Fruit fly (Drosophila melanogaster): ENCODE measurements around the gene CG42374.

Gene CG42374

dm6 chr3L:19216377-19216776, 47.2 kb upstream of the CG42374 start (continued):
- TF ChIP-seq aop (GFP tag; IDR thresholded peaks at IDR 0.05): no peak
- peak; percentile 2 for TF ChIP-seq kah (GFP tag; optimal IDR thresholded peaks at IDR 0.05)
- TF ChIP-seq unc-4 (GFP tag; IDR thresholded peaks at IDR 0.05; ENCODE audit: partially characterized antibody): no peak
- peak; percentile 67 for TF ChIP-seq PHDP (tag; optimal IDR thresholded peaks at IDR 0.05)
- no peak for TF ChIP-seq trem (tag; optimal IDR thresholded peaks at IDR 0.05)
- TF ChIP-seq BtbVII (GFP tag; optimal IDR thresholded peaks at IDR 0.05): peak; percentile 20
- no peak for TF ChIP-seq CG13775 (GFP tag; optimal IDR thresholded peaks at IDR 0.05)
- TF ChIP-seq klu (GFP tag; IDR thresholded peaks at IDR 0.05): no peak
- TF ChIP-seq CG2120 (GFP tag; optimal IDR thresholded peaks at IDR 0.05): peak; percentile 40
- no peak for TF ChIP-seq CG2889 (GFP tag; IDR thresholded peaks at IDR 0.05)
- no peak for TF ChIP-seq chm (GFP tag; IDR thresholded peaks at IDR 0.05)
- TF ChIP-seq CG32767 (GFP tag; IDR thresholded peaks at IDR 0.05): no peak
- peak; percentile 54 for TF ChIP-seq CG1603 (tag; optimal IDR thresholded peaks at IDR 0.05)
- peak; percentile 40 for TF ChIP-seq ind (GFP tag; optimal IDR thresholded peaks at IDR 0.05)
- peak; percentile 35 for TF ChIP-seq CG30403 (GFP tag; optimal IDR thresholded peaks at IDR 0.05)
- TF ChIP-seq fd96Cb (tag; optimal IDR thresholded peaks at IDR 0.05): peak; percentile 27
- no peak for TF ChIP-seq CG14860 (GFP tag; IDR thresholded peaks at IDR 0.05; ENCODE audit: partially characterized antibody)
- peak; percentile 51 for TF ChIP-seq CG8924 (tag; optimal IDR thresholded peaks at IDR 0.05)
- no peak for TF ChIP-seq sc (optimal IDR thresholded peaks at IDR 0.05)
- TF ChIP-seq sc (GFP tag; optimal IDR thresholded peaks at IDR 0.05): no peak
- TF ChIP-seq CG16863 (GFP tag; optimal IDR thresholded peaks at IDR 0.05): no peak

DNA sequence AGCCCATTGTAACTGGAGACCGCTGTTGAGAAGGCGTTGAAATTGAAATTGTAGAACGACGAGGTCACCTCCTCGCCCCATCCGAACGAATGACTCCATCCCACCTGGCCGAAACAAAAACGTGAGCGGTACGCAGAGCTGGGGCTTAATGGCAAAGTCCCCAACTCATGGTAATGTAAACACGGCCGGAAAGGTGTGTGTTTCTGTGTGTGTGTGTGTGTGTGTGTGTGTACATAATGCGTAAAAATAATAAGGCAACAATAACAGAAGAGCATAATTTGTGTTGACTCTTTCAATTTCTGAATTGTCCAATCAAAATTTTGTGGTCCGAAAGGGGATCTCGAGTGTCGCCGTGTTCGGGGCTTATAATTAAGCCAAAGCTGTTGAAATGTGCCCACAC, 42.1 kb upstream of the CG42374 start:
- TF ChIP-seq Atf6 (GFP tag; IDR thresholded peaks at IDR 0.05) (0 out of 2 replicates have a peak, but pooled peaks have one; percentile 11), B-H1 (GFP tag; IDR thresholded peaks at IDR 0.05) (no peak), CG10366 (GFP tag; IDR thresholded peaks at IDR 0.05) (no peak), Awh (GFP tag; IDR thresholded peaks at IDR 0.05) (peak; percentile 51; the same call in 1 of the 2 replicates), insv (GFP tag; optimal IDR thresholded peaks at IDR 0.05) (no peak), CG2120 (GFP tag; optimal IDR thresholded peaks at IDR 0.05) (no peak), CG17568 (GFP tag; optimal IDR thresholded peaks at IDR 0.05) (no peak), ci (GFP tag; IDR thresholded peaks at IDR 0.05) (0 out of 3 replicates have a peak, but pooled peaks have one; percentile 21), CG9932 (GFP tag; IDR thresholded peaks at IDR 0.05) (peak; percentile 10; the same call in 1 of the 2 replicates), CG13775 (GFP tag; optimal IDR thresholded peaks at IDR 0.05) (no peak), bigmax (GFP tag; optimal IDR thresholded peaks at IDR 0.05) (no peak), CG4404 (GFP tag; IDR thresholded peaks at IDR 0.05) (no peak), CG9817 (tag; optimal IDR thresholded peaks at IDR 0.05) (no peak), Hr78 (GFP tag; optimal IDR thresholded peaks at IDR 0.05) (no peak), chinmo (GFP tag; IDR thresholded peaks at IDR 0.05; ENCODE audit: partially characterized antibody) (0 out of 4 replicates have a peak, but pooled peaks have one; percentile 45), chn (GFP tag; optimal IDR thresholded peaks at IDR 0.05) (no peak), HHEX (GFP tag; optimal IDR thresholded peaks at IDR 0.05) (no peak), mirr (GFP tag; optimal IDR thresholded peaks at IDR 0.05) (peak; percentile 1), ash1 (GFP tag; optimal IDR thresholded peaks at IDR 0.05) (no peak), gcm2 (GFP tag; optimal IDR thresholded peaks at IDR 0.05) (no peak), lab (GFP tag; optimal IDR thresholded peaks at IDR 0.05) (peak; percentile 25), GATAe (GFP tag; conservative IDR thresholded peaks at IDR 0.05) (no peak), Sin3A (optimal IDR thresholded peaks at IDR 0.05) (no peak), jigr1 (GFP tag; IDR thresholded peaks at IDR 0.05) (no peak), ERR (GFP tag; optimal IDR thresholded peaks at IDR 0.05) (no peak), zfh2 (GFP tag; optimal IDR thresholded peaks at IDR 0.05) (no peak), pzg (GFP tag; optimal IDR thresholded peaks at IDR 0.05) (no peak), CG13894 (tag; optimal IDR thresholded peaks at IDR 0.05) (peak; percentile 43), sens (GFP tag) (peak; percentile 51), CG14014 (GFP tag; IDR thresholded peaks at IDR 0.05) (no peak), CG1792 (GFP tag; optimal IDR thresholded peaks at IDR 0.05) (no peak), caup (GFP tag; optimal IDR thresholded peaks at IDR 0.05; ENCODE audit: severe bottlenecking) (peak; percentile 2), esg (GFP tag; conservative IDR thresholded peaks at IDR 0.05) (no peak)
